Fruit fly (Drosophila melanogaster) whole organism, adult: Measurements from ENCODE around the gene CG7518.

Source experiments
- CG12768 ChIP-seq: fragments of 200-800 bp; sonication (Bioruptor generic); optimal IDR thresholded peaks from 2 replicates; lab custom pipeline; 2017; ENCODE audit warnings: missing biosample characterization, missing genetic modification characterization, mild to moderate bottlenecking, moderate library complexity, missing genetic modification reagents
- CG14711 ChIP-seq: fragments of 200-800 bp; sonication (Bioruptor generic); optimal IDR thresholded peaks from 2 replicates; lab custom pipeline; 2018; ENCODE audit warnings: missing biosample characterization, mild to moderate bottlenecking, missing genetic modification characterization, moderate library complexity
- CG5204 ChIP-seq: fragments of 200-800 bp; sonication (Bioruptor generic); optimal IDR thresholded peaks from 2 replicates; lab custom pipeline; 2016; ENCODE audit warnings: missing biosample characterization, missing genetic modification characterization
- Clk ChIP-seq: fragments of 200-800 bp; sonication (Bioruptor generic); optimal IDR thresholded peaks from 2 replicates; lab custom pipeline; 2017; ENCODE audit warnings: missing biosample characterization, missing genetic modification characterization
- cic ChIP-seq: fragments of 200-800 bp; sonication (Bioruptor generic); optimal IDR thresholded peaks from 2 replicates; lab custom pipeline; 2017; ENCODE audit warnings: missing biosample characterization, mild to moderate bottlenecking, missing genetic modification characterization, moderate library complexity

dm6 chr3R:12998234-12998591, 324 bp downstream of the CG7518 start:
- TF ChIP-seq CG14711 (tag; lab: Kevin White, UChicago), result no peak
- TF ChIP-seq CG5204, result no peak
- TF ChIP-seq CG12768, result no peak
- no peak for TF ChIP-seq cic (GFP tag; lab: Kevin White, UChicago)
- no peak for TF ChIP-seq Clk (GFP tag; lab: Kevin White, UChicago)
